Worm (Caenorhabditis elegans): ENCODE measurements around the gene B0228.1.

DNA sequence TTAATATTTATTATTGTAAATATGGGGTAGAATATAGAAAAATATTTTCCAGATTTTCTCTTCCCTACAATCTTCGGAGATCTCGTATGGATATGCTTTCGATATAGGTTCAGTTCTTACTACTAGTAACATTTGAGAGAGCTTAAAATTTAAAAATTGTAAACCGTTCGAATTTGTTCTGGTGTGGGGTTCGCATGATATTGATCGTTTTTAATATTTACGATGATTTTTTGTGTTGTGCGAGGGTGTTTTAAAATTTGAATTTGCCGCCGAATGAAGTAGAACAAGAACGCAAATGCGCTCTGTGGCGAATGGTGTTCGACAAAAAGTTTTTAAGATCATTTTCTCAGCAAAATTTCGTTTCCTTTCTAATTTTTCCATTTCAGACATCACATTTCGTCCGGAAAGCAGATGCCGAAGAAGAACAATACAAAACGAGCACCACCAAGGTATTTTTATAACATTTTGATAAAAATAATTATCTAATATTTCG is 28.4 kb downstream of the B0228.1 start, which contains the start of gene skr-17:
- TF ChIP-seq nhr-28 (tag; optimal IDR thresholded peaks at IDR 0.05) (no peak), lsy-2 (tag; optimal IDR thresholded peaks at IDR 0.05) (no peak), pax-3 (tag; optimal IDR thresholded peaks at IDR 0.05) (no peak), ztf-4 (tag; optimal IDR thresholded peaks at IDR 0.05) (no peak), snpc-4 (tag; optimal IDR thresholded peaks at IDR 0.05) (no peak), nhr-76 (tag; optimal IDR thresholded peaks at IDR 0.05) (no peak), nhr-12 (tag; optimal IDR thresholded peaks at IDR 0.05) (no peak), isw-1 (GFP tag; IDR thresholded peaks at IDR 0.05) (no peak)
